Worm (Caenorhabditis elegans) whole organism, early embryonic: Measurements from ENCODE around the gene K01A12.2.
A peak's percentile ranks its signal among the peaks of the same experiment; 100 is the strongest.

Source experiments
- B0310.2 ChIP-seq: sonication (generic microtip); optimal IDR thresholded peaks from 2 replicates; lab custom pipeline; 2016; ENCODE audit warnings: mild to moderate bottlenecking, missing genetic modification characterization, missing compliant biosample characterization
- F13C5.2 ChIP-seq: sonication (generic microtip); optimal IDR thresholded peaks from 2 replicates; lab custom pipeline; 2017; ENCODE audit warnings: mild to moderate bottlenecking, missing genetic modification characterization, inconsistent platforms, missing compliant biosample characterization
- aly-1 ChIP-seq: sonication (generic microtip); optimal IDR thresholded peaks from 2 replicates; lab custom pipeline; 2016; ENCODE audit warnings: missing genetic modification characterization, missing compliant biosample characterization
- ama-1 ChIP-seq: fragments of 150-350 bp; optimal IDR thresholded peaks from 2 replicates; lab custom pipeline; 2014
- ceh-13 ChIP-seq: fragments of 200-800 bp; sonication (Bioruptor generic); optimal IDR thresholded peaks from 2 replicates; lab custom pipeline; 2018; ENCODE audit warnings: mild to moderate bottlenecking, missing genetic modification characterization, missing compliant biosample characterization
- ceh-36 ChIP-seq: sonication (generic microtip); optimal IDR thresholded peaks from 2 replicates; lab custom pipeline; 2016; ENCODE audit warnings: missing genetic modification characterization, inconsistent platforms, missing compliant biosample characterization
- ets-7 ChIP-seq: sonication (generic microtip); optimal IDR thresholded peaks from 2 replicates; lab custom pipeline; 2016; ENCODE audit warnings: missing genotype, missing genetic modification characterization, missing compliant biosample characterization
- flt-1 ChIP-seq: fragments of 200-800 bp; sonication (Bioruptor generic); IDR thresholded peaks from 2 replicates; pipeline ENCODE4 v1.3.6; 2022; ENCODE audit warnings: missing genetic modification characterization, missing compliant biosample characterization
- hmbx-1 ChIP-seq: sonication (generic microtip); optimal IDR thresholded peaks from 2 replicates; lab custom pipeline; 2016; ENCODE audit warnings: mild to moderate bottlenecking, missing genetic modification characterization, missing compliant biosample characterization
- hmg-4 ChIP-seq: fragments of 200-800 bp; sonication (Bioruptor generic); optimal IDR thresholded peaks from 2 replicates; lab custom pipeline; 2018; ENCODE audit warnings: mild to moderate bottlenecking, missing genetic modification characterization, missing compliant biosample characterization
- hnd-1 ChIP-seq: sonication (generic microtip); optimal IDR thresholded peaks from 2 replicates; lab custom pipeline; 2016; ENCODE audit warnings: missing genetic modification characterization, missing compliant biosample characterization
- pes-1 ChIP-seq: fragments of 200-800 bp; sonication (Bioruptor generic); IDR thresholded peaks from 2 replicates; pipeline ENCODE4 v1.3.6; 2022; ENCODE audit warnings: missing genetic modification reagents, missing genetic modification characterization, missing compliant biosample characterization
- scrt-1 ChIP-seq: fragments of 200-800 bp; sonication (Bioruptor generic); IDR thresholded peaks from 2 replicates; pipeline ENCODE4 v1.3.6; 2022; ENCODE audit warnings: missing genetic modification characterization, missing compliant biosample characterization
- sea-1 ChIP-seq: fragments of 200-800 bp; sonication (Bioruptor generic); conservative IDR thresholded peaks from 2 replicates; pipeline ENCODE4 v1.3.6; 2022; ENCODE audit warnings: missing genetic modification characterization, missing compliant biosample characterization
- tbx-11 ChIP-seq: fragments of 200-800 bp; sonication (Bioruptor generic); IDR thresholded peaks from 2 replicates; pipeline ENCODE4 v1.3.6; 2022; ENCODE audit warnings: missing genetic modification characterization, missing compliant biosample characterization
- tbx-37 ChIP-seq: fragments of 200-800 bp; sonication (Bioruptor generic); conservative IDR thresholded peaks from 2 replicates; pipeline ENCODE4 v1.3.6; 2022; ENCODE audit warnings: missing genetic modification reagents, missing genetic modification characterization, missing compliant biosample characterization
- tra-4 ChIP-seq: sonication (generic microtip); optimal IDR thresholded peaks from 2 replicates; lab custom pipeline; 2017; ENCODE audit warnings: missing genetic modification characterization, missing compliant biosample characterization

K01A12.2 gene

ce11 chrX:8567823-8568314 lies 45.3 kb upstream of the K01A12.2 start:
- TF ChIP-seq tbx-37 (GFP tag; lab: Robert Waterston, UW) (no peak), hmbx-1 (no peak), hnd-1 (tag; lab: Kevin White, UChicago) (no peak), F13C5.2 (no peak), ceh-13 (GFP tag; lab: Kevin White, UChicago) (no peak), hmg-4 (GFP tag; lab: Kevin White, UChicago) (no peak), ets-7 (no peak), tbx-11 (GFP tag; lab: Robert Waterston, UW) (no peak), ama-1 (lab: Kevin White, UChicago) (no peak), pes-1 (no peak), B0310.2 (tag; lab: Kevin White, UChicago) (no peak), ceh-36 (tag; lab: Kevin White, UChicago) (no peak), scrt-1 (GFP tag; lab: Robert Waterston, UW) (no peak), sea-1 (GFP tag; lab: Robert Waterston, UW) (no peak), flt-1 (GFP tag; lab: Robert Waterston, UW) (no peak), aly-1 (tag; lab: Kevin White, UChicago) (no peak), tra-4 (tag; lab: Kevin White, UChicago) (no peak)

- peak; percentile 3 for TF ChIP-seq hmg-4 (GFP tag; lab: Kevin White, UChicago)
- TF ChIP-seq aly-1 (tag; lab: Kevin White, UChicago), result no peak
Measured at ce11 chrX:8568423-8568903, 44.7 kb upstream of the K01A12.2 start.

ce11 chrX:8569159-8569558 lies 44.0 kb upstream of the K01A12.2 start:
- TF ChIP-seq tra-4 (tag; lab: Kevin White, UChicago) (no peak), hmg-4 (GFP tag; lab: Kevin White, UChicago) (peak; percentile 67)

- no peak for TF ChIP-seq tbx-11 (GFP tag; lab: Robert Waterston, UW)
- TF ChIP-seq scrt-1 (GFP tag; lab: Robert Waterston, UW), result no peak
- TF ChIP-seq ama-1 (lab: Kevin White, UChicago), result no peak
- TF ChIP-seq sea-1 (GFP tag; lab: Robert Waterston, UW), result no peak
- TF ChIP-seq pes-1, result no peak
- TF ChIP-seq B0310.2 (tag; lab: Kevin White, UChicago), result no peak
- TF ChIP-seq ceh-13 (GFP tag; lab: Kevin White, UChicago), result no peak
- no peak for TF ChIP-seq flt-1 (GFP tag; lab: Robert Waterston, UW)
- no peak for TF ChIP-seq ets-7
- TF ChIP-seq hnd-1 (tag; lab: Kevin White, UChicago), result no peak
- no peak for TF ChIP-seq hmg-4 (GFP tag; lab: Kevin White, UChicago)
- TF ChIP-seq tra-4 (tag; lab: Kevin White, UChicago), result no peak
- no peak for TF ChIP-seq aly-1 (tag; lab: Kevin White, UChicago)
- TF ChIP-seq tbx-37 (GFP tag; lab: Robert Waterston, UW), result no peak
- no peak for TF ChIP-seq F13C5.2
Measured at ce11 chrX:8570997-8571517, 42.1 kb upstream of the K01A12.2 start, which contains the start of gene jmjd-3.1. jmjd-3.1 (plus strand) TSS chrX:8571047.

- no peak for TF ChIP-seq scrt-1 (GFP tag; lab: Robert Waterston, UW)
- TF ChIP-seq flt-1 (GFP tag; lab: Robert Waterston, UW), result no peak
- TF ChIP-seq tbx-37 (GFP tag; lab: Robert Waterston, UW), result no peak
- no peak for TF ChIP-seq hmbx-1
- TF ChIP-seq ama-1 (lab: Kevin White, UChicago), result no peak
- TF ChIP-seq tra-4 (tag; lab: Kevin White, UChicago), result no peak
- no peak for TF ChIP-seq ets-7
- no peak for TF ChIP-seq aly-1 (tag; lab: Kevin White, UChicago)
- TF ChIP-seq hnd-1 (tag; lab: Kevin White, UChicago), result no peak
- no peak for TF ChIP-seq B0310.2 (tag; lab: Kevin White, UChicago)
- TF ChIP-seq pes-1, result no peak
- TF ChIP-seq tbx-11 (GFP tag; lab: Robert Waterston, UW), result no peak
- no peak for TF ChIP-seq F13C5.2
Measured at ce11 chrX:8580217-8580616, 32.9 kb upstream of the K01A12.2 start, which contains the start of gene F18E9.4. F18E9.4 (plus strand) TSS chrX:8580517.

ce11 chrX:8581447-8581846 lies 31.7 kb upstream of the K01A12.2 start, which contains the start of gene F18E9.8:
F18E9.8 (minus strand) TSS chrX:8581547.
- TF ChIP-seq ets-7 (no peak), F13C5.2 (no peak), hmbx-1 (no peak), B0310.2 (tag; lab: Kevin White, UChicago) (no peak), ama-1 (lab: Kevin White, UChicago) (no peak), tbx-37 (GFP tag; lab: Robert Waterston, UW) (no peak), scrt-1 (GFP tag; lab: Robert Waterston, UW) (no peak), ceh-36 (tag; lab: Kevin White, UChicago) (no peak), hnd-1 (tag; lab: Kevin White, UChicago) (no peak), pes-1 (no peak), tra-4 (tag; lab: Kevin White, UChicago) (no peak), ceh-13 (GFP tag; lab: Kevin White, UChicago) (no peak), aly-1 (tag; lab: Kevin White, UChicago) (no peak), tbx-11 (GFP tag; lab: Robert Waterston, UW) (no peak), hmg-4 (GFP tag; lab: Kevin White, UChicago) (no peak), sea-1 (GFP tag; lab: Robert Waterston, UW) (no peak), flt-1 (GFP tag; lab: Robert Waterston, UW) (no peak)

- TF ChIP-seq ama-1 (lab: Kevin White, UChicago), result no peak
- TF ChIP-seq flt-1 (GFP tag; lab: Robert Waterston, UW), result no peak
- no peak for TF ChIP-seq ets-7
- no peak for TF ChIP-seq F13C5.2
- TF ChIP-seq hmbx-1, result no peak
- no peak for TF ChIP-seq tra-4 (tag; lab: Kevin White, UChicago)
- TF ChIP-seq tbx-11 (GFP tag; lab: Robert Waterston, UW), result no peak
- TF ChIP-seq pes-1, result no peak
- no peak for TF ChIP-seq hnd-1 (tag; lab: Kevin White, UChicago)
- TF ChIP-seq aly-1 (tag; lab: Kevin White, UChicago), result no peak
Measured at ce11 chrX:8582767-8583360, 30.3 kb upstream of the K01A12.2 start.
